Worm (Caenorhabditis elegans) whole organism, young adult: ENCODE data around the gene tgt-1.

Source experiments
- B0019.2 ChIP-seq: fragments of 200-800 bp; sonication (Bioruptor generic); conservative IDR thresholded peaks from 2 replicates; pipeline ENCODE4 v1.3.6; 2022; ENCODE audit warnings: missing genetic modification reagents, missing genetic modification characterization, missing compliant biosample characterization
- B0336.3 ChIP-seq: fragments of 200-800 bp; sonication (Bioruptor generic); IDR thresholded peaks from 2 replicates; pipeline ENCODE4 v1.3.6; 2022; ENCODE audit warnings: missing genetic modification characterization, missing compliant biosample characterization
- C17E4.6 ChIP-seq: fragments of 200-800 bp; sonication (Bioruptor generic); IDR thresholded peaks from 2 replicates; pipeline ENCODE4 v1.3.6; 2022; ENCODE audit warnings: missing genetic modification reagents, missing genetic modification characterization, missing compliant biosample characterization
- F10E7.11 ChIP-seq: sonication (generic microtip); optimal IDR thresholded peaks from 2 replicates; lab custom pipeline; 2017; ENCODE audit warnings: mild to moderate bottlenecking, missing genetic modification characterization, moderate library complexity, missing compliant biosample characterization
- F33H1.4 ChIP-seq: fragments of 200-800 bp; sonication (Bioruptor generic); IDR thresholded peaks from 2 replicates; pipeline ENCODE4 v1.3.6; 2022; ENCODE audit warnings: missing genetic modification reagents, missing genetic modification characterization, missing compliant biosample characterization
- T26A5.8 ChIP-seq: sonication (generic microtip); optimal IDR thresholded peaks from 2 replicates; lab custom pipeline; 2016; ENCODE audit warnings: missing genetic modification characterization, missing compliant biosample characterization
- Y79H2A.3 ChIP-seq: fragments of 200-800 bp; sonication (Bioruptor generic); conservative IDR thresholded peaks from 2 replicates; pipeline ENCODE4 v1.3.6; 2022; ENCODE audit warnings: missing genetic modification reagents, missing genetic modification characterization, missing compliant biosample characterization
- ama-1 ChIP-seq, 3 experiments: fragments of 150-350 bp in 1 of 3; sonication (generic microtip) in 2 of 3; optimal IDR thresholded peaks; 2 replicates each; lab custom pipeline; 2014 to 2018; ENCODE audit warnings: missing biosample characterization in 2 of 3, missing genetic modification characterization in 2 of 3, missing genetic modification reagents in 2 of 3
- aptf-2 ChIP-seq: fragments of 200-800 bp; sonication (Bioruptor generic); conservative IDR thresholded peaks from 2 replicates; pipeline ENCODE4 v1.3.6; 2022; ENCODE audit warnings: missing genetic modification reagents, missing genetic modification characterization, missing compliant biosample characterization
- cebp-2 ChIP-seq: fragments of 200-800 bp; sonication (Bioruptor generic); IDR thresholded peaks from 2 replicates; pipeline ENCODE4 v1.3.6; 2022; ENCODE audit warnings: missing genetic modification characterization, missing compliant biosample characterization
- ceh-40 ChIP-seq: fragments of 200-800 bp; sonication (Bioruptor generic); IDR thresholded peaks from 2 replicates; pipeline ENCODE4 v1.3.6; 2022; ENCODE audit warnings: missing genetic modification characterization, missing compliant biosample characterization
- ceh-79 ChIP-seq: sonication (generic microtip); optimal IDR thresholded peaks from 2 replicates; lab custom pipeline; 2017; ENCODE audit warnings: mild to moderate bottlenecking, missing genetic modification characterization, missing compliant biosample characterization
- dpff-1 ChIP-seq: sonication (generic microtip); optimal IDR thresholded peaks from 2 replicates; lab custom pipeline; 2017; ENCODE audit warnings: mild to moderate bottlenecking, missing genetic modification characterization, missing compliant biosample characterization
- dpl-1 ChIP-seq: fragments of 150-350 bp; optimal IDR thresholded peaks from 2 replicates; lab custom pipeline; 2014; ENCODE audit warnings: missing biosample characterization, missing genetic modification reagents, missing genetic modification characterization
- hmg-20 ChIP-seq: fragments of 200-800 bp; sonication (Bioruptor generic); IDR thresholded peaks from 2 replicates; pipeline ENCODE4 v1.3.6; 2022; ENCODE audit warnings: missing genetic modification reagents, missing genetic modification characterization, missing compliant biosample characterization
- hsf-1 ChIP-seq: fragments of 200-800 bp; sonication (Bioruptor generic); IDR thresholded peaks from 2 replicates; pipeline ENCODE4 v1.3.6; 2022; ENCODE audit warnings: missing genetic modification reagents, missing genetic modification characterization, missing compliant biosample characterization
- lag-1 ChIP-seq: fragments of 200-800 bp; sonication (Bioruptor generic); IDR thresholded peaks from 2 replicates; pipeline ENCODE4 v1.3.6; 2022; ENCODE audit warnings: missing genetic modification reagents, missing genetic modification characterization, missing compliant biosample characterization
- let-526 ChIP-seq: fragments of 200-800 bp; sonication (Bioruptor generic); IDR thresholded peaks from 2 replicates; pipeline ENCODE4 v1.3.6; 2022; ENCODE audit warnings: missing genetic modification reagents, missing genetic modification characterization, missing compliant biosample characterization
- lin-40 ChIP-seq: sonication (generic microtip); optimal IDR thresholded peaks from 2 replicates; lab custom pipeline; 2016; ENCODE audit warnings: missing genetic modification characterization, mild to moderate bottlenecking, missing compliant biosample characterization, missing genotype, missing genetic modification reagents
- lir-1 ChIP-seq: fragments of 200-800 bp; sonication (Bioruptor generic); conservative IDR thresholded peaks from 2 replicates; pipeline ENCODE4 v1.3.6; 2022; ENCODE audit warnings: missing genetic modification reagents, missing genetic modification characterization, missing compliant biosample characterization
- madf-6 ChIP-seq: fragments of 200-800 bp; sonication (Bioruptor generic); IDR thresholded peaks from 2 replicates; pipeline ENCODE4 v1.3.6; 2022; ENCODE audit warnings: missing genetic modification reagents, missing genetic modification characterization, missing compliant biosample characterization
- mes-4 ChIP-seq: sonication (generic microtip); optimal IDR thresholded peaks from 2 replicates; lab custom pipeline; 2016; ENCODE audit warnings: missing genotype, missing genetic modification characterization, missing compliant biosample characterization
- nhr-179 ChIP-seq: sonication (generic microtip); optimal IDR thresholded peaks from 2 replicates; lab custom pipeline; 2016; ENCODE audit warnings: mild to moderate bottlenecking, missing genetic modification characterization, missing compliant biosample characterization
- nhr-80 ChIP-seq: sonication (generic microtip); optimal IDR thresholded peaks from 2 replicates; lab custom pipeline; 2016; ENCODE audit warnings: missing genetic modification characterization, missing compliant biosample characterization
- snpc-1.1 ChIP-seq: sonication (generic microtip); optimal IDR thresholded peaks from 2 replicates; lab custom pipeline; 2017; ENCODE audit warnings: missing genetic modification characterization, mild to moderate bottlenecking, missing compliant biosample characterization, antibody characterized with exemption, moderate library complexity, missing genotype, missing genetic modification reagents; ENCODE audit not compliant: insufficient read depth
- snpc-1.3 ChIP-seq: sonication (generic microtip); optimal IDR thresholded peaks from 2 replicates; lab custom pipeline; 2017; ENCODE audit warnings: missing genetic modification characterization, mild to moderate bottlenecking, missing compliant biosample characterization, antibody characterized with exemption, moderate library complexity, missing genotype, missing genetic modification reagents; ENCODE audit not compliant: insufficient read depth
- snpc-3.4 ChIP-seq: sonication (generic microtip); optimal IDR thresholded peaks from 2 replicates; lab custom pipeline; 2017; ENCODE audit warnings: missing genetic modification characterization, mild to moderate bottlenecking, missing compliant biosample characterization, antibody characterized with exemption, moderate library complexity, missing genotype, missing genetic modification reagents
- zim-3 ChIP-seq: sonication (generic microtip); optimal IDR thresholded peaks from 2 replicates; lab custom pipeline; 2017; ENCODE audit warnings: mild to moderate bottlenecking, missing genetic modification characterization, moderate library complexity, missing compliant biosample characterization
- ztf-28 ChIP-seq: fragments of 200-800 bp; sonication (Bioruptor generic); IDR thresholded peaks from 2 replicates; pipeline ENCODE4 v1.3.6; 2022; ENCODE audit warnings: missing genetic modification reagents, missing genetic modification characterization, missing compliant biosample characterization

Gene tgt-1

DNA sequence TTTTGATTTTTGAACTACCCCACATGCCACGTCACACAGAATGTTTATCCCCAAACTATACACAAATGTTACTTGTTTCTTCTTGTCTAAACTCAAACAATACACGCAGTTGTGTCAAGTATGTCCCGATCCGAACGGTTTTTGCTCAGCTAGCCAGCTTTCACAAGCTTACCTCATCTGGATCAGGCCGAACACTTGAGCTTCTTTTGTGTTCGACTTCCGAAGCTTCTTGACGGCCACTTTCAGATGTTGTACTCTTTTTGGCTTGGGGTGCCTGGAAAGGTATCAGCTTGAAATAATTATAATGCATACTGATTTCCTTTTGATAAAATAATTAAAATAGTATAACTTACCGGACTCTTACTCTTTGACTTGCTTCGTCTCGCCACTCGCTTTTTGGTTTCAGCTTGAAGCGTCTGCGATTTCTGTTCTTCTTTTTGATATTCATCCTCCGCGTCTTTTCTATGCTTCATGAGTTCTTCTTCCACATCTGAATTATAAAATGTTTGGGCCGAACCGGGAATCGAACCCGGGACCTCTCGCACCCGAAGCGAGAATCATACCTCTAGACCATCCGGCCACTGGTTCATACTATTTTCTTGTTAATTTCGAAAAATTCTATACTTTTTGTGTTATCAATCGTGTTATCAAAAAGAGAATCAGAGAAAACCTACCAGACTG lies 45.6 kb upstream of the tgt-1 start (continued):
- TF ChIP-seq dpff-1 (no peak), ama-1 (optimal IDR thresholded peaks at IDR 0.05; lab: Kevin White, UChicago) (no peak), ama-1 (GFP tag; optimal IDR thresholded peaks at IDR 0.05; lab: Kevin White, UChicago) (no peak), let-526 (GFP tag; lab: Robert Waterston, UW) (no peak), hmg-20 (GFP tag; lab: Robert Waterston, UW) (no peak), lag-1 (GFP tag; lab: Robert Waterston, UW) (no peak)
- TF ChIP-seq, all 124 proteins: peak for 33

DNA sequence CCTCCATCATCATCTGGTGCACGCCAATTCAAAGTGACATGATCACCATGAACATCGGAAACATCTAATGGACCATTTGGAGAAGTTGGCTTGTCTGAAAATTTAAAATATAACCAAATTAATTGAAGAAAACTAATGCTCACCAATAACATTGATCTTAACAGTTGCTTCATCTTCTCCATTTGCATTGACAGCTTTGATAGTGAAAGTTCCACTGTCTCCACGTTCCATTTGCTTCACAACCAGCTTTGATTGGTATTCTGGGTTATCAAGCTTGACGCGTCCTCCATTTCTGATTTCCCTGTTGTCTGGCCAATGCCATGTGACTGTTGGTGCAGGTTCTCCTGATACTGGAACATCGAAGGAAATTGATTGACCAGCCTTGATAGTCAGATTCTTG lies 26.8 kb upstream of the tgt-1 start:
- TF ChIP-seq T26A5.8 (tag; lab: Kevin White, UChicago): no peak
- TF ChIP-seq zim-3: no peak
- no peak for TF ChIP-seq nhr-80
- no peak for TF ChIP-seq ama-1 (optimal IDR thresholded peaks at IDR 0.05; lab: Kevin White, UChicago)
- no peak for TF ChIP-seq ama-1 (GFP tag; optimal IDR thresholded peaks at IDR 0.05; lab: Kevin White, UChicago)
- TF ChIP-seq B0019.2 (GFP tag; lab: Robert Waterston, UW): no peak
- no peak for TF ChIP-seq snpc-3.4 (tag; lab: Kevin White, UChicago)
- no peak for TF ChIP-seq Y79H2A.3 (GFP tag; lab: Robert Waterston, UW)
- TF ChIP-seq lin-40 (tag; lab: Kevin White, UChicago): no peak
- no peak for TF ChIP-seq lir-1 (GFP tag; lab: Robert Waterston, UW)
- no peak for TF ChIP-seq snpc-1.3 (tag; lab: Kevin White, UChicago)
- TF ChIP-seq, all 124 proteins: peak for 0

DNA sequence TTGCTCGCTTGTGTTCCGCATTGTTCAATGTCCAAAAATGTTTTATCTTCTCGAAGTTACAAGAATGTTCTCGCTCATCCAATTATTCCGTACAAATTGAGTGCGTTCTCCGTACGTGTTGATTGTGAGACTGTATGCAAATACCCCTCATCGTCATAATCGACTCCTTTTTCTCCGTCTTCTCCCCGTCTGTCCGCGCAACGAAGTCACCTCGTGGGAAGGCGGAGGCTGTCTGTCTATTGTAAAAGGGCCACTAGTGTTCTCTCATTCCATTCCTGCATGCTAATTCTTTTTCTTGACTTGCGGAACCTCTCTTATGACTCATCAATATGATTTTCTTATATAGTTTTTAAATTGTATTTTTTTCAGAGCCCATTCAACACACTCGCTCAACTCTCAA lies 10.6 kb upstream of the tgt-1 start, which contains the start of gene ZK829.9:
Gene ZK829.9 (plus strand): TSS at position 364 of the 400 bp plus-strand sequence.
- TF ChIP-seq aptf-2 (peak; percentile 96), dpl-1 (GFP tag; lab: Kevin White, UChicago) (no peak), hsf-1 (GFP tag; lab: Robert Waterston, UW) (0 out of 2 replicates have a peak, but pooled peaks have one; percentile 31), snpc-1.1 (tag; lab: Kevin White, UChicago) (no peak), ztf-28 (GFP tag; lab: Robert Waterston, UW) (no peak), ceh-40 (GFP tag; lab: Robert Waterston, UW) (no peak), cebp-2 (GFP tag; lab: Robert Waterston, UW) (0 out of 2 replicates have a peak, but pooled peaks have one; percentile 34), ceh-79 (no peak), B0336.3 (GFP tag; lab: Robert Waterston, UW) (no peak), madf-6 (no peak)
- TF ChIP-seq, all 124 proteins: peak for 3

DNA sequence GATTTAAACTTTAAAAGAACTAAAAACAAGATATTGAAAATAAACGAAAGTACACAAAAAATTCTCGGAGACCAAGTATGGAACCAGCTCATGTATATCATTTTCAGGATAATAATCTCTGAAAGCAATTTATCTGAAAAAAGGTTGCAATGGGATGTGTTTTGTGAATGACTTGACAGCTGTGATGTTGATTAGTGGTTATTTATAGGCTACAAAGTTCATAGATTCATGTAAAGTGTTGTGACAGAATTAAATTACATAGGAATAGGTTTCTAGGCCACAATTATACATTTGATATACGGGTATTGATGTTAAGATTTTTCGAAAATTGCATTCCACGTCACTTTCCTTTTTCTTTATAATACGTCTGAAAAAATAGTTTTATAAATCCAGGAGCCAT lies 5.7 kb upstream of the tgt-1 start, which contains the start of gene srj-1:
Gene srj-1 (minus strand): TSS at position 101 of the 400 bp plus-strand sequence.
- TF ChIP-seq mes-4 (tag; lab: Kevin White, UChicago): no peak
- TF ChIP-seq nhr-179 (tag; lab: Kevin White, UChicago): no peak
- no peak for TF ChIP-seq snpc-1.3 (tag; lab: Kevin White, UChicago)
- no peak for TF ChIP-seq F33H1.4 (GFP tag; lab: Robert Waterston, UW)
- TF ChIP-seq C17E4.6 (GFP tag; lab: Robert Waterston, UW): no peak
- no peak for TF ChIP-seq F10E7.11
